Worm (Caenorhabditis elegans) whole organism, L1 larva: Measurements from ENCODE around the gene R09F10.3.

ENCODE experiments used
- C04F5.9 ChIP-seq: sonication (generic microtip); optimal IDR thresholded peaks from 2 replicates; lab custom pipeline; 2016; ENCODE audit warnings: missing genetic modification characterization, missing compliant biosample characterization
- C34B4.2 ChIP-seq: sonication (generic microtip); optimal IDR thresholded peaks from 2 replicates; lab custom pipeline; 2017; ENCODE audit warnings: mild to moderate bottlenecking, missing genetic modification characterization, missing compliant biosample characterization
- Y116A8C.19 ChIP-seq: sonication (generic microtip); optimal IDR thresholded peaks from 2 replicates; lab custom pipeline; 2016; ENCODE audit warnings: missing compliant biosample characterization, missing genetic modification characterization, borderline replicate concordance
- aha-1 ChIP-seq: fragments of 150-350 bp; optimal IDR thresholded peaks from 2 replicates; lab custom pipeline; 2014; ENCODE audit warnings: missing biosample characterization, missing genetic modification characterization
- aly-2 ChIP-seq: fragments of 150-350 bp; optimal IDR thresholded peaks from 2 replicates; lab custom pipeline; 2014; ENCODE audit warnings: missing biosample characterization, missing genetic modification characterization
- ama-1 ChIP-seq: fragments of 150-350 bp; optimal IDR thresholded peaks from 2 replicates; lab custom pipeline; 2014
- ceh-63 ChIP-seq: fragments of 200-800 bp; sonication (Bioruptor generic); optimal IDR thresholded peaks from 2 replicates; lab custom pipeline; 2018; ENCODE audit warnings: mild to moderate bottlenecking, missing genetic modification characterization, missing compliant biosample characterization
- ceh-88 ChIP-seq: fragments of 200-800 bp; sonication (Bioruptor generic); IDR thresholded peaks from 2 replicates; pipeline ENCODE4 v1.3.6; 2022; ENCODE audit warnings: missing genetic modification characterization, missing compliant biosample characterization
- ceh-90 ChIP-seq: sonication (generic microtip); optimal IDR thresholded peaks from 2 replicates; lab custom pipeline; 2016; ENCODE audit warnings: missing genetic modification characterization, missing compliant biosample characterization
- ces-1 ChIP-seq: fragments of 150-350 bp; optimal IDR thresholded peaks from 2 replicates; lab custom pipeline; 2014; ENCODE audit warnings: missing biosample characterization, missing genetic modification reagents, missing genetic modification characterization
- dpl-1 ChIP-seq, 3 experiments: fragments of 150-350 bp in 2 of 3; sonication (generic microtip) in 1 of 3; optimal IDR thresholded peaks; 2 replicates each; lab custom pipeline; 2014 to 2017; ENCODE audit warnings: missing biosample characterization in 3 of 3, missing genetic modification characterization in 3 of 3, missing genetic modification reagents in 3 of 3
- efl-3 ChIP-seq: fragments of 200-800 bp; sonication (Bioruptor generic); optimal IDR thresholded peaks from 2 replicates; lab custom pipeline; 2018; ENCODE audit warnings: mild to moderate bottlenecking, missing genetic modification characterization, missing compliant biosample characterization
- egl-13 ChIP-seq: sonication (generic microtip); optimal IDR thresholded peaks from 2 replicates; lab custom pipeline; 2016; ENCODE audit warnings: missing genotype, missing genetic modification reagents, missing genetic modification characterization, missing compliant biosample characterization
- egl-27 ChIP-seq, 2 experiments: fragments of 150-350 bp in 1 of 2; sonication (generic microtip); optimal IDR thresholded peaks; 3 replicates each; lab custom pipeline; 2017 to 2018; ENCODE audit warnings: missing biosample characterization in 2 of 2, missing genetic modification characterization in 2 of 2, missing genetic modification reagents in 2 of 2
- elt-2 ChIP-seq: sonication (generic microtip); optimal IDR thresholded peaks from 2 replicates; lab custom pipeline; 2016; ENCODE audit warnings: missing genetic modification characterization, mild to moderate bottlenecking, inconsistent platforms, missing compliant biosample characterization, missing genetic modification reagents
- elt-3 ChIP-seq, 6 experiments: fragments of 150-350 bp in 1 of 6; sonication (generic microtip); optimal IDR thresholded peaks; 2 replicates each; lab custom pipeline; 2017 to 2018; ENCODE audit warnings: missing biosample characterization in 6 of 6, missing genetic modification characterization in 6 of 6, inconsistent platforms in 1 of 6
- ets-5 ChIP-seq: fragments of 200-800 bp; sonication (Bioruptor generic); IDR thresholded peaks from 2 replicates; pipeline ENCODE4 v1.3.6; 2022; ENCODE audit warnings: missing genetic modification characterization, missing compliant biosample characterization
- fkh-10 ChIP-seq: sonication (generic microtip); optimal IDR thresholded peaks from 2 replicates; lab custom pipeline; 2017; ENCODE audit warnings: missing biosample characterization, missing genetic modification reagents, missing genetic modification characterization
- fkh-8 ChIP-seq: sonication (generic microtip); optimal IDR thresholded peaks from 2 replicates; lab custom pipeline; 2016; ENCODE audit warnings: mild to moderate bottlenecking, missing genetic modification characterization, missing compliant biosample characterization
- grh-1 ChIP-seq: fragments of 200-800 bp; sonication (Bioruptor generic); IDR thresholded peaks from 2 replicates; pipeline ENCODE4 v1.3.6; 2022; ENCODE audit warnings: missing genetic modification reagents, missing genetic modification characterization, missing compliant biosample characterization
- hlh-4 ChIP-seq: sonication (generic microtip); optimal IDR thresholded peaks from 2 replicates; lab custom pipeline; 2016; ENCODE audit warnings: mild to moderate bottlenecking, missing genetic modification characterization, missing compliant biosample characterization
- hpl-2 ChIP-seq: fragments of 150-350 bp; optimal IDR thresholded peaks from 2 replicates; lab custom pipeline; 2014; ENCODE audit warnings: missing biosample characterization, missing genetic modification reagents, missing genetic modification characterization
- irx-1 ChIP-seq: sonication (generic microtip); optimal IDR thresholded peaks from 2 replicates; lab custom pipeline; 2016; ENCODE audit warnings: missing genetic modification characterization, missing compliant biosample characterization
- isw-1 ChIP-seq: fragments of 200-800 bp; sonication (Bioruptor generic); IDR thresholded peaks from 2 replicates; pipeline ENCODE4 v1.3.6; 2022; ENCODE audit warnings: missing genetic modification characterization, missing compliant biosample characterization
- lin-13 ChIP-seq: fragments of 150-350 bp; optimal IDR thresholded peaks from 2 replicates; lab custom pipeline; 2014; ENCODE audit warnings: missing biosample characterization, missing genetic modification reagents, missing genetic modification characterization
- lin-14 ChIP-seq: fragments of 200-800 bp; sonication (Bioruptor generic); optimal IDR thresholded peaks from 2 replicates; lab custom pipeline; 2018; ENCODE audit warnings: mild to moderate bottlenecking, missing genetic modification characterization, moderate library complexity, missing compliant biosample characterization
- lin-15B ChIP-seq: fragments of 150-350 bp; sonication (generic microtip); optimal IDR thresholded peaks from 3 replicates; lab custom pipeline; 2014; ENCODE audit warnings: missing biosample characterization, missing genetic modification characterization
- lin-35 ChIP-seq, 2 experiments: fragments of 150-350 bp; optimal IDR thresholded peaks; 2 replicates each; lab custom pipeline; 2014; ENCODE audit warnings: missing biosample characterization in 2 of 2, missing genetic modification characterization in 2 of 2, missing genetic modification reagents in 2 of 2
- lir-3 ChIP-seq: sonication (generic microtip); optimal IDR thresholded peaks from 2 replicates; lab custom pipeline; 2016; ENCODE audit warnings: mild to moderate bottlenecking, missing genetic modification characterization, moderate library complexity, missing compliant biosample characterization; ENCODE audit not compliant: poor library complexity
- mdl-1 ChIP-seq, 2 experiments: fragments of 150-350 bp; optimal IDR thresholded peaks; 2 replicates each; lab custom pipeline; 2014 to 2017; ENCODE audit warnings: missing biosample characterization in 2 of 2, missing genetic modification characterization in 2 of 2, inconsistent platforms in 1 of 2
- nhr-237 ChIP-seq: fragments of 150-350 bp; optimal IDR thresholded peaks from 2 replicates; lab custom pipeline; 2014; ENCODE audit warnings: missing biosample characterization, missing genetic modification characterization
- nhr-28 ChIP-seq: fragments of 150-350 bp; optimal IDR thresholded peaks from 2 replicates; lab custom pipeline; 2014; ENCODE audit warnings: missing biosample characterization, missing genetic modification characterization
- nhr-76 ChIP-seq: sonication (generic microtip); optimal IDR thresholded peaks from 2 replicates; lab custom pipeline; 2017; ENCODE audit warnings: missing biosample characterization, missing genetic modification characterization
- nhr-84 ChIP-seq: sonication (generic microtip); optimal IDR thresholded peaks from 2 replicates; lab custom pipeline; 2017; ENCODE audit warnings: missing biosample characterization, missing genetic modification characterization
- nhr-85 ChIP-seq: sonication (generic microtip); peaks from one replicate; lab custom pipeline; 2016; ENCODE audit warnings: missing genetic modification characterization, inconsistent platforms, missing compliant biosample characterization
- nhr-90 ChIP-seq: sonication (generic microtip); optimal IDR thresholded peaks from 2 replicates; lab custom pipeline; 2016; ENCODE audit warnings: mild to moderate bottlenecking, missing genetic modification characterization, missing compliant biosample characterization; ENCODE audit not compliant: poor library complexity
- pag-3 ChIP-seq: sonication (generic microtip); optimal IDR thresholded peaks from 2 replicates; lab custom pipeline; 2017; ENCODE audit warnings: missing genetic modification characterization, mild to moderate bottlenecking, missing compliant biosample characterization, antibody characterized with exemption, borderline replicate concordance; ENCODE audit not compliant: insufficient read depth
- pax-3 ChIP-seq: fragments of 200-800 bp; sonication (Bioruptor generic); optimal IDR thresholded peaks from 2 replicates; lab custom pipeline; 2018; ENCODE audit warnings: mild to moderate bottlenecking, missing genetic modification characterization, moderate library complexity, missing compliant biosample characterization
- rnt-1 ChIP-seq: sonication (generic microtip); optimal IDR thresholded peaks from 2 replicates; lab custom pipeline; 2016; ENCODE audit warnings: mild to moderate bottlenecking, missing genetic modification characterization, moderate library complexity, missing compliant biosample characterization
- skn-1 ChIP-seq: fragments of 150-350 bp; optimal IDR thresholded peaks from 2 replicates; lab custom pipeline; 2014; ENCODE audit warnings: missing biosample characterization, missing genetic modification characterization
- snpc-4 ChIP-seq: fragments of 150-350 bp; optimal IDR thresholded peaks from 2 replicates; lab custom pipeline; 2014; ENCODE audit warnings: missing biosample characterization, missing genetic modification characterization
- snu-23 ChIP-seq: sonication (generic microtip); optimal IDR thresholded peaks from 2 replicates; lab custom pipeline; 2016; ENCODE audit warnings: missing genetic modification characterization, missing compliant biosample characterization
- sptf-1 ChIP-seq: fragments of 150-350 bp; optimal IDR thresholded peaks from 2 replicates; lab custom pipeline; 2014; ENCODE audit warnings: missing biosample characterization, missing genetic modification characterization
- sup-37 ChIP-seq: fragments of 200-800 bp; sonication (Bioruptor generic); optimal IDR thresholded peaks from 2 replicates; lab custom pipeline; 2018; ENCODE audit warnings: mild to moderate bottlenecking, missing genetic modification characterization, missing compliant biosample characterization
- tbx-2 ChIP-seq: sonication (generic microtip); optimal IDR thresholded peaks from 2 replicates; lab custom pipeline; 2016; ENCODE audit warnings: missing genetic modification characterization, missing compliant biosample characterization
- tlp-1 ChIP-seq: fragments of 150-350 bp; optimal IDR thresholded peaks from 2 replicates; lab custom pipeline; 2014; ENCODE audit warnings: missing biosample characterization, missing genetic modification characterization
- unc-130 ChIP-seq: fragments of 150-350 bp; optimal IDR thresholded peaks from 2 replicates; lab custom pipeline; 2017; ENCODE audit warnings: missing biosample characterization, missing genetic modification characterization, inconsistent platforms
- unc-62 ChIP-seq: fragments of 150-350 bp; optimal IDR thresholded peaks from 2 replicates; lab custom pipeline; 2014; ENCODE audit warnings: missing biosample characterization, missing genetic modification reagents, missing genetic modification characterization
- unc-86 ChIP-seq: sonication (generic microtip); optimal IDR thresholded peaks from 2 replicates; lab custom pipeline; 2016; ENCODE audit warnings: missing genetic modification characterization, missing compliant biosample characterization
- unc-98 ChIP-seq: fragments of 200-800 bp; sonication (Bioruptor generic); IDR thresholded peaks from 2 replicates; pipeline ENCODE4 v1.3.6; 2022; ENCODE audit warnings: missing genetic modification characterization, missing compliant biosample characterization
- vab-15 ChIP-seq: sonication (generic microtip); optimal IDR thresholded peaks from 2 replicates; lab custom pipeline; 2017; ENCODE audit warnings: missing genotype, mild to moderate bottlenecking, missing genetic modification characterization, missing compliant biosample characterization
- zag-1 ChIP-seq: fragments of 150-350 bp; optimal IDR thresholded peaks from 2 replicates; lab custom pipeline; 2014; ENCODE audit warnings: missing biosample characterization, missing genetic modification characterization
- zip-4 ChIP-seq: fragments of 200-800 bp; sonication (Bioruptor generic); optimal IDR thresholded peaks from 2 replicates; lab custom pipeline; 2018; ENCODE audit warnings: mild to moderate bottlenecking, missing genetic modification characterization, moderate library complexity, missing compliant biosample characterization

Gene R09F10.3

ce11 chrX:8252293-8252692 lies 42.1 kb upstream of the R09F10.3 start, which contains the start of gene M60.6 (continued):
- TF ChIP-seq unc-62 (GFP tag; lab: Kevin White, UChicago) (no peak), unc-130 (tag; lab: Kevin White, UChicago) (no peak), ceh-88 (GFP tag; lab: Robert Waterston, UW) (no peak), nhr-84 (tag; lab: Kevin White, UChicago) (no peak), fkh-8 (tag; lab: Kevin White, UChicago) (peak; percentile 33), aha-1 (no peak), tbx-2 (peak; percentile 15), pax-3 (no peak), nhr-76 (tag; lab: Kevin White, UChicago) (no peak), nhr-237 (tag; lab: Kevin White, UChicago) (no peak), aly-2 (tag; lab: Kevin White, UChicago) (no peak), dpl-1 (GFP tag; optimal IDR thresholded peaks at IDR 0.05; lab: Kevin White, UChicago) (no peak), unc-98 (GFP tag; lab: Robert Waterston, UW) (no peak), grh-1 (GFP tag; lab: Robert Waterston, UW) (0 out of 2 replicates have a peak, but pooled peaks have one; percentile 22), snu-23 (GFP tag; lab: Kevin White, UChicago) (peak; percentile 61), sptf-1 (tag; lab: Kevin White, UChicago) (no peak), zag-1 (tag; lab: Kevin White, UChicago) (no peak), ceh-90 (tag; lab: Kevin White, UChicago) (no peak), lin-13 (GFP tag; lab: Kevin White, UChicago) (no peak), pag-3 (no peak), hlh-4 (no peak), nhr-90 (tag; lab: Kevin White, UChicago) (peak; percentile 27), isw-1 (GFP tag; lab: Robert Waterston, UW) (peak; percentile 21; the same call in 1 of the 2 replicates), elt-2 (tag; lab: Kevin White, UChicago) (no peak), zip-4 (GFP tag; lab: Kevin White, UChicago) (no peak), snpc-4 (tag; lab: Kevin White, UChicago) (no peak), tlp-1 (tag; lab: Kevin White, UChicago) (no peak), nhr-28 (tag; lab: Kevin White, UChicago) (no peak), ama-1 (lab: Kevin White, UChicago) (no peak), ces-1 (no peak), ets-5 (no peak), sup-37 (GFP tag; lab: Kevin White, UChicago) (no peak), rnt-1 (peak; percentile 7), efl-3 (no peak), vab-15 (tag; lab: Kevin White, UChicago) (no peak), elt-3 (tag; optimal IDR thresholded peaks at IDR 0.05; lab: Kevin White, UChicago) (no peak), egl-13 (peak; percentile 32), mdl-1 (tag; optimal IDR thresholded peaks at IDR 0.05; lab: Kevin White, UChicago) (peak in 1 of 2 experiments; percentile 30), hpl-2 (GFP tag; lab: Kevin White, UChicago) (no peak), lin-14 (peak; percentile 84), unc-86 (tag; lab: Kevin White, UChicago) (no peak), fkh-10 (GFP tag; lab: Kevin White, UChicago) (peak; percentile 33), ceh-63 (GFP tag; lab: Kevin White, UChicago) (no peak), lir-3 (no peak), nhr-85 (tag; lab: Kevin White, UChicago) (peak; percentile 87), C34B4.2 (tag; lab: Kevin White, UChicago) (no peak), skn-1 (tag; lab: Kevin White, UChicago) (peak; percentile 7), egl-27 (tag; optimal IDR thresholded peaks at IDR 0.05; lab: Kevin White, UChicago) (no peak), lin-15B (tag; lab: Kevin White, UChicago) (no peak), Y116A8C.19 (no peak), C04F5.9 (tag; lab: Kevin White, UChicago) (no peak), lin-35 (GFP tag; optimal IDR thresholded peaks at IDR 0.05; lab: Kevin White, UChicago) (peak; percentile 4 to 5), irx-1 (tag; lab: Kevin White, UChicago) (no peak)
